Worm (Caenorhabditis elegans) whole organism, mixed stage, embryonic: ENCODE results near the gene C18E9.5.
A peak's percentile ranks its signal among the peaks of the same experiment; 100 is the strongest.

Experiments used
- M03D4.4 ChIP-seq: sonication (generic microtip); optimal IDR thresholded peaks from 2 replicates; lab custom pipeline; 2017; ENCODE audit warnings: mild to moderate bottlenecking, missing genetic modification characterization, missing compliant biosample characterization
- blmp-1 ChIP-seq: fragments of 150-350 bp; optimal IDR thresholded peaks from 2 replicates; lab custom pipeline; 2014; ENCODE audit warnings: missing biosample characterization, missing genetic modification characterization
- ces-1 ChIP-seq: fragments of 150-350 bp; optimal IDR thresholded peaks from 2 replicates; lab custom pipeline; 2014; ENCODE audit warnings: missing biosample characterization, missing genetic modification reagents, missing genetic modification characterization
- cnd-1 ChIP-seq: fragments of 200-800 bp; sonication (Bioruptor generic); optimal IDR thresholded peaks from 2 replicates; lab custom pipeline; 2018; ENCODE audit warnings: mild to moderate bottlenecking, missing genetic modification characterization, missing compliant biosample characterization
- elt-1 ChIP-seq: sonication (generic microtip); optimal IDR thresholded peaks from 2 replicates; lab custom pipeline; 2017; ENCODE audit warnings: missing genetic modification characterization, mild to moderate bottlenecking, missing compliant biosample characterization, antibody characterized with exemption, moderate library complexity, borderline replicate concordance; ENCODE audit not compliant: insufficient read depth
- elt-3 ChIP-seq: fragments of 150-350 bp; optimal IDR thresholded peaks from 2 replicates; lab custom pipeline; 2014; ENCODE audit warnings: missing biosample characterization, missing genetic modification characterization
- hlh-1 ChIP-seq: fragments of 150-350 bp; optimal IDR thresholded peaks from 2 replicates; lab custom pipeline; 2014; ENCODE audit warnings: missing biosample characterization, missing genetic modification reagents, missing genetic modification characterization
- lin-13 ChIP-seq: fragments of 150-350 bp; optimal IDR thresholded peaks from 2 replicates; lab custom pipeline; 2014; ENCODE audit warnings: missing biosample characterization, missing genetic modification characterization
- nhr-28 ChIP-seq: fragments of 150-350 bp; optimal IDR thresholded peaks from 2 replicates; lab custom pipeline; 2014; ENCODE audit warnings: missing biosample characterization, missing genetic modification characterization
- nhr-76 ChIP-seq: sonication (generic microtip); optimal IDR thresholded peaks from 2 replicates; lab custom pipeline; 2017; ENCODE audit warnings: missing biosample characterization, missing genetic modification characterization
- snpc-4 ChIP-seq: fragments of 150-350 bp; optimal IDR thresholded peaks from 2 replicates; lab custom pipeline; 2014; ENCODE audit warnings: missing biosample characterization, missing genetic modification characterization
- unc-62 ChIP-seq: fragments of 150-350 bp; optimal IDR thresholded peaks from 2 replicates; lab custom pipeline; 2014; ENCODE audit warnings: missing biosample characterization, missing genetic modification reagents, missing genetic modification characterization
- zip-8 ChIP-seq: fragments of 150-350 bp; optimal IDR thresholded peaks from 2 replicates; lab custom pipeline; 2014; ENCODE audit warnings: missing biosample characterization, missing genetic modification characterization
- ztf-11 ChIP-seq: fragments of 150-350 bp; optimal IDR thresholded peaks from 2 replicates; lab custom pipeline; 2014; ENCODE audit warnings: missing biosample characterization, missing genetic modification characterization

DNA sequence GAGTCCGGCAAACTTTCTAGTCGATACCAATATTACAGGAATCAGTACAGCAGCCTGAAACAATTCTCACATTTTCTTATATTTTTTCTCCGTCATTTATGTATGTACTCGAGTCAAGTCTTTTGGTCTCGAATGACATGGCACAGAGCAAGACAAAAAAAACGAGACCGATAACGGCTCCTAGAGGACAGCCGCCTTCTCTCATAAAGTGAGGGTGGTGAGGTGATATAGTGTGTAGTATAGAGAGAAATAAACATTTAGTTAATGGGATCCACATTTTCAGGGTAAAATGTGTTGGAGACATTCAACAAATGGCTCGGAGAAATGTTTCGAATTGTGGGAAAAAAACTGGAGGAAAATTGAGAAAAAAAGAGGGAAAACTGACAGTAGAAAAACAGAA, 7.6 kb upstream of the C18E9.5 start:
- no peak for TF ChIP-seq snpc-4
- TF ChIP-seq unc-62 (GFP tag; lab: Kevin White, UChicago), result no peak
- TF ChIP-seq hlh-1 (tag; lab: Kevin White, UChicago), result peak; percentile 53
- no peak for TF ChIP-seq nhr-28 (tag; lab: Kevin White, UChicago)
- no peak for TF ChIP-seq M03D4.4 (tag; lab: Kevin White, UChicago)
- no peak for TF ChIP-seq nhr-76 (tag; lab: Kevin White, UChicago)
- no peak for TF ChIP-seq cnd-1 (tag; lab: Kevin White, UChicago)
- TF ChIP-seq elt-1, result no peak
- TF ChIP-seq zip-8 (tag; lab: Kevin White, UChicago), result no peak
- no peak for TF ChIP-seq ztf-11 (tag; lab: Kevin White, UChicago)
- TF ChIP-seq lin-13 (tag; lab: Kevin White, UChicago), result no peak
- TF ChIP-seq ces-1 (GFP tag; lab: Kevin White, UChicago), result no peak
- TF ChIP-seq elt-3 (tag; lab: Kevin White, UChicago), result no peak
- no peak for TF ChIP-seq blmp-1 (tag; lab: Kevin White, UChicago)
